Worm (Caenorhabditis elegans): ENCODE results near the gene T10G3.8.
A peak's percentile ranks its signal among the peaks of the same experiment; 100 is the strongest.

T10G3.8 gene

DNA sequence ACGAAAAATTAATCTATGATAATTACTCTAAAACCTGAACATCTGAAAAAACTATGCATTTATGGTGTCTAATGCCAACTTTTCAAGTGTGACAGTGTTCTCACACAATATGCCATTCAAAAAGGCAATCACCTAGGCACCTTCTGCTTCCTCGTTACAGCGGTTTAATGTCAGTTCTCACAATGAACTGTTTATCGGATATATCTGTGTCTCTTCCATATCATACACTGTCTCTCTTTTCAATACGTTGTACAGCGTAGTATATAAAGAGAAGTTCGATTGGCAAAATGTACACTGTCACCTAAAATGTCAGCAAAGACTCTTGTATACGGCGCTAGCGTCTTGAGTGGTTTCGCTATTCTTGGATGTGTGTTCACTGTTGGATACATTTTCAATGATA, 34.6 kb downstream of the T10G3.8 start, which contains the start of gene col-162:
TSS of gene col-162 (plus strand) at position 301 of the 400 bp plus-strand sequence.
- TF ChIP-seq ceh-36 (tag; optimal IDR thresholded peaks at IDR 0.05) (no peak), ama-1 (optimal IDR thresholded peaks at IDR 0.05) (no peak), tbx-37 (GFP tag; conservative IDR thresholded peaks at IDR 0.05) (no peak), ceh-13 (GFP tag; optimal IDR thresholded peaks at IDR 0.05) (no peak), pes-1 (GFP tag; IDR thresholded peaks at IDR 0.05) (no peak), hnd-1 (tag; optimal IDR thresholded peaks at IDR 0.05) (no peak), aly-1 (tag; optimal IDR thresholded peaks at IDR 0.05) (no peak), ets-7 (tag; optimal IDR thresholded peaks at IDR 0.05) (no peak), F13C5.2 (tag; optimal IDR thresholded peaks at IDR 0.05) (no peak), hmg-4 (GFP tag; optimal IDR thresholded peaks at IDR 0.05) (no peak), sea-1 (GFP tag; conservative IDR thresholded peaks at IDR 0.05) (no peak), B0310.2 (tag; optimal IDR thresholded peaks at IDR 0.05) (no peak), tra-4 (tag; optimal IDR thresholded peaks at IDR 0.05) (no peak), scrt-1 (GFP tag; IDR thresholded peaks at IDR 0.05) (no peak), tbx-11 (GFP tag; IDR thresholded peaks at IDR 0.05) (no peak), flt-1 (GFP tag; IDR thresholded peaks at IDR 0.05) (no peak), hmbx-1 (tag; optimal IDR thresholded peaks at IDR 0.05) (no peak)

ce11 chrV:13437473-13438074, 38.7 kb downstream of the T10G3.8 start, which contains the start of gene mes-4:
Gene mes-4 (minus strand): TSS chrV:13437545.
- TF ChIP-seq F13C5.2 (tag; optimal IDR thresholded peaks at IDR 0.05) (peak; percentile 33), ets-7 (tag; optimal IDR thresholded peaks at IDR 0.05) (no peak), tbx-11 (GFP tag; IDR thresholded peaks at IDR 0.05) (no peak)

ce11 chrV:13432364-13432763, 43.9 kb downstream of the T10G3.8 start, which contains the start of gene srd-17:
Gene srd-17 (minus strand): TSS chrV:13432714.
- TF ChIP-seq B0310.2 (tag; optimal IDR thresholded peaks at IDR 0.05) (no peak), flt-1 (GFP tag; IDR thresholded peaks at IDR 0.05) (no peak), tbx-11 (GFP tag; IDR thresholded peaks at IDR 0.05) (no peak)

DNA sequence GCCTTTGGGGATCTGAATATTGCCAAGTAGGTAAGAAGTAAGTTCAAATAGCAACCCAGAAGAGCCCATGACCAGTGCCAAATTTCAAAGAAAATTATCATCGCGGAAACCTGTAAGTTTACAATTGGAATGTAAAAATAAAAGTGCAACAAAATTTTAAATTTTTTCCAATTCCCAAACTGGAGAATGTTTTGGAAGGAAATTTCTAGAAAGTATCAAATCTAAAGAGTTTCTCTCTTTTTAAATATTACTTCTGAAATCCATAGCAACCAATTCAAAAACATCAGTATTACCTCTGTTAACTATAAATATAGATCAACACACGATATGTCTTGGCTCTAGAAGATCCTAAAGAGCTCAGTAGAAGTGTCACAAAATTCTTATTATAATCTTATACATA, 47.6 kb downstream of the T10G3.8 start, which contains the start of gene srd-19:
TSS of gene srd-19 (minus strand) at position 101 of the 400 bp plus-strand sequence.
- no peak for TF ChIP-seq B0310.2 (tag; optimal IDR thresholded peaks at IDR 0.05)
- no peak for TF ChIP-seq hnd-1 (tag; optimal IDR thresholded peaks at IDR 0.05)
- no peak for TF ChIP-seq ceh-36 (tag; optimal IDR thresholded peaks at IDR 0.05)
- TF ChIP-seq hmbx-1 (tag; optimal IDR thresholded peaks at IDR 0.05) = no peak
- TF ChIP-seq tra-4 (tag; optimal IDR thresholded peaks at IDR 0.05) = no peak
- TF ChIP-seq hmg-4 (GFP tag; optimal IDR thresholded peaks at IDR 0.05) = no peak
- no peak for TF ChIP-seq flt-1 (GFP tag; IDR thresholded peaks at IDR 0.05)
- TF ChIP-seq sea-1 (GFP tag; conservative IDR thresholded peaks at IDR 0.05) = no peak

DNA sequence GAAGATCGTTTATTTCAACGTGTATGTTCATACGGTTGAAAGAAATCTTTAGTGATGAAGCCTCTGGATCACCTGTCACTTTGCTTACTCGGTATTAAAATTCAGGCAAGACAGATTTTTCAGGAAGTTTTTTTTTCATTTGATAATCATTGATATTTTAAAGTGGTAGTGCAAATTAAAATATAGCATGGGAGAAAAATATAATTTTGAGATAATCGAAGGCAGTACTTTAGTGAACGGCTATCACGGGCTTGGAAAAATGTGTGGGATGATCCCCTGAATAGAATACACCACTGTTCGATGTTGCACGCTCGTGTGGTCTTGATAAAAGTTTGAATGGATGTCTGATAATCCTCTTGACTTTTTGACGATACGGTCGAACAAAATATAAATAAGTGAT, 48.9 kb downstream of the T10G3.8 start:
- TF ChIP-seq tbx-11 (GFP tag; IDR thresholded peaks at IDR 0.05) (no peak), flt-1 (GFP tag; IDR thresholded peaks at IDR 0.05) (no peak)

DNA sequence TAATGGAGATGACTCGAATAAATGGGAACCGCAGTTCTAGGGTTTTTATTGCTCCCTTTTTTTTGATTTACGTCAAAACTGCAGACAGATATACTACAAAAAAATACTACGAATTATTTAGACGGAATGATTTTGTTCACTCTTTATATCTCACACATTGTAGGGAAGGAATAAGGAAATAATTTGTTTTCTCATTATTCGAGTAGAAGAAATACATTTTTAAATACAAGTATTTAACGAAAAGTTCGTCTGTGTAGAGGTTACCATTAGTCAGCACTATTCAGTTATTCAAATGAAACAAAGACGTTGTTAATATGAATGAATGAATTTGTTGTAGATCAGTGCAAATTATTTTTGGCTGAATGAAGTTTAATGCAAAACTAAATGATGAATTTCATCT, 49.5 kb downstream of the T10G3.8 start, which contains the start of gene srd-18:
TSS of gene srd-18 (minus strand) at position 101 of the 400 bp plus-strand sequence.
- no peak for TF ChIP-seq B0310.2 (tag; optimal IDR thresholded peaks at IDR 0.05)
- no peak for TF ChIP-seq F13C5.2 (tag; optimal IDR thresholded peaks at IDR 0.05)
- TF ChIP-seq tra-4 (tag; optimal IDR thresholded peaks at IDR 0.05) = no peak
- TF ChIP-seq flt-1 (GFP tag; IDR thresholded peaks at IDR 0.05) = no peak
- no peak for TF ChIP-seq hmg-4 (GFP tag; optimal IDR thresholded peaks at IDR 0.05)
- no peak for TF ChIP-seq ama-1 (optimal IDR thresholded peaks at IDR 0.05)
- TF ChIP-seq tbx-37 (GFP tag; conservative IDR thresholded peaks at IDR 0.05) = no peak
- no peak for TF ChIP-seq pes-1 (GFP tag; IDR thresholded peaks at IDR 0.05)
- no peak for TF ChIP-seq ets-7 (tag; optimal IDR thresholded peaks at IDR 0.05)

- TF ChIP-seq ceh-13 (GFP tag; optimal IDR thresholded peaks at IDR 0.05) (no peak), scrt-1 (GFP tag; IDR thresholded peaks at IDR 0.05) (no peak), hmbx-1 (tag; optimal IDR thresholded peaks at IDR 0.05) (no peak), ceh-36 (tag; optimal IDR thresholded peaks at IDR 0.05) (no peak), hnd-1 (tag; optimal IDR thresholded peaks at IDR 0.05) (no peak), sea-1 (GFP tag; conservative IDR thresholded peaks at IDR 0.05) (no peak)
Observed at ce11 chrV:13423608-13424007, 52.6 kb downstream of the T10G3.8 start, which contains the start of gene srv-10. Gene srv-10 (plus strand): TSS chrV:13423908.

All from whole organism, early embryonic.